Fruit fly (Drosophila melanogaster) whole organism, embryonic: ENCODE measurements around the gene mdu.

Experiments used
- CG10654 ChIP-seq: fragments of 200-800 bp; sonication (Bioruptor generic); optimal IDR thresholded peaks from 2 replicates; lab custom pipeline; 2016; ENCODE audit warnings: missing biosample characterization, missing genetic modification characterization
- CG12219 ChIP-seq: fragments of 200-800 bp; sonication (Bioruptor generic); optimal IDR thresholded peaks from 3 replicates; lab custom pipeline; 2018; ENCODE audit warnings: missing biosample characterization, mild to moderate bottlenecking, missing genetic modification characterization
- CG13424 ChIP-seq: fragments of 200-800 bp; sonication (Bioruptor generic); optimal IDR thresholded peaks from 2 replicates; lab custom pipeline; 2019; ENCODE audit warnings: missing biosample characterization, mild to moderate bottlenecking, missing genetic modification characterization, moderate library complexity
- CG15269 ChIP-seq: fragments of 200-800 bp; sonication (Bioruptor generic); optimal IDR thresholded peaks from 2 replicates; lab custom pipeline; 2018; ENCODE audit warnings: missing biosample characterization, mild to moderate bottlenecking, missing genetic modification characterization, moderate library complexity
- CG1603 ChIP-seq: fragments of 200-800 bp; sonication (Bioruptor generic); optimal IDR thresholded peaks from 2 replicates; lab custom pipeline; 2019; ENCODE audit warnings: missing biosample characterization, mild to moderate bottlenecking, missing genetic modification characterization, moderate library complexity
- CG17385 ChIP-seq: fragments of 200-800 bp; sonication (Bioruptor generic); optimal IDR thresholded peaks from 3 replicates; lab custom pipeline; 2018; ENCODE audit warnings: missing biosample characterization, mild to moderate bottlenecking, missing genetic modification characterization
- CG18011 ChIP-seq: fragments of 200-800 bp; sonication (Bioruptor generic); optimal IDR thresholded peaks from 2 replicates; lab custom pipeline; 2017; ENCODE audit warnings: missing biosample characterization, missing genetic modification characterization, mild to moderate bottlenecking, moderate library complexity, missing genotype
- CG18476 ChIP-seq: fragments of 200-800 bp; sonication (Bioruptor generic); optimal IDR thresholded peaks from 2 replicates; lab custom pipeline; 2016; ENCODE audit warnings: missing biosample characterization, mild to moderate bottlenecking, missing genetic modification characterization
- CG2129 ChIP-seq: fragments of 200-800 bp; sonication (Bioruptor generic); IDR thresholded peaks from 2 replicates; pipeline ENCODE4 v1.3.6; 2022; ENCODE audit warnings: missing biosample characterization, missing genetic modification characterization; ENCODE audit not compliant: partially characterized antibody
- CG34422 ChIP-seq: fragments of 200-800 bp; sonication (Bioruptor generic); IDR thresholded peaks from 3 replicates; pipeline ENCODE4 v1.3.6; 2022; ENCODE audit warnings: missing biosample characterization, missing genetic modification characterization
- CG3838 ChIP-seq: fragments of 200-800 bp; sonication (Bioruptor generic); optimal IDR thresholded peaks from 3 replicates; lab custom pipeline; 2016; ENCODE audit warnings: missing biosample characterization, missing genetic modification characterization
- CG3995 ChIP-seq: fragments of 200-800 bp; sonication (Bioruptor generic); optimal IDR thresholded peaks from 3 replicates; lab custom pipeline; 2016; ENCODE audit warnings: missing biosample characterization, missing genetic modification characterization
- CG5953 ChIP-seq: fragments of 200-800 bp; sonication (Bioruptor generic); IDR thresholded peaks from 2 replicates; pipeline ENCODE4 v1.3.6; 2022; ENCODE audit warnings: missing biosample characterization, missing genetic modification characterization
- CG6654 ChIP-seq: fragments of 200-800 bp; sonication (Bioruptor generic); optimal IDR thresholded peaks from 2 replicates; lab custom pipeline; 2017; ENCODE audit warnings: missing biosample characterization, mild to moderate bottlenecking, missing genetic modification characterization
- CG6683 ChIP-seq: fragments of 200-800 bp; sonication (Bioruptor generic); optimal IDR thresholded peaks from 2 replicates; lab custom pipeline; 2017; ENCODE audit warnings: missing biosample characterization, mild to moderate bottlenecking, missing genetic modification characterization, missing genetic modification reagents
- CG7556 ChIP-seq: fragments of 200-800 bp; sonication (Bioruptor generic); optimal IDR thresholded peaks from 2 replicates; lab custom pipeline; 2017; ENCODE audit warnings: missing biosample characterization, mild to moderate bottlenecking, missing genetic modification characterization
- CG8765 ChIP-seq: fragments of 200-800 bp; sonication (Bioruptor generic); IDR thresholded peaks from 2 replicates; pipeline ENCODE4 v1.3.6; 2022; ENCODE audit warnings: missing biosample characterization, missing genetic modification characterization
- CG9437 ChIP-seq: fragments of 200-800 bp; sonication (Bioruptor generic); optimal IDR thresholded peaks from 2 replicates; lab custom pipeline; 2018; ENCODE audit warnings: missing biosample characterization, mild to moderate bottlenecking, missing genetic modification characterization
- CG9932 ChIP-seq: fragments of 200-800 bp; sonication (Bioruptor generic); IDR thresholded peaks from 2 replicates; pipeline ENCODE4 v1.3.6; 2022; ENCODE audit warnings: missing biosample characterization, missing genetic modification characterization
- CTCF ChIP-seq: fragments of 200-800 bp; sonication (Bioruptor generic); optimal IDR thresholded peaks from 2 replicates; lab custom pipeline; 2017; ENCODE audit warnings: missing biosample characterization, mild to moderate bottlenecking, missing genetic modification characterization, moderate library complexity
- D19A ChIP-seq: fragments of 200-800 bp; optimal IDR thresholded peaks from 3 replicates; lab custom pipeline; 2019; ENCODE audit warnings: missing biosample characterization, mild to moderate bottlenecking, missing genetic modification characterization, moderate library complexity
- D19B ChIP-seq: fragments of 200-800 bp; sonication (Bioruptor generic); optimal IDR thresholded peaks from 2 replicates; lab custom pipeline; 2017; ENCODE audit warnings: missing biosample characterization, mild to moderate bottlenecking, missing genetic modification characterization
- Dad ChIP-seq: fragments of 200-800 bp; sonication (Bioruptor generic); optimal IDR thresholded peaks from 3 replicates; lab custom pipeline; 2016; ENCODE audit warnings: missing biosample characterization, missing genetic modification characterization
- Drgx ChIP-seq: fragments of 200-800 bp; sonication (Bioruptor generic); IDR thresholded peaks from 2 replicates; pipeline ENCODE4 v1.3.6; 2022; ENCODE audit warnings: missing biosample characterization, missing genetic modification characterization
- Elba2 ChIP-seq: fragments of 200-800 bp; sonication (Bioruptor generic); optimal IDR thresholded peaks from 3 replicates; lab custom pipeline; 2016; ENCODE audit warnings: missing biosample characterization, missing genetic modification characterization
- Gug ChIP-seq: fragments of 200-800 bp; sonication (Bioruptor generic); IDR thresholded peaks from 4 replicates; pipeline ENCODE4 v1.3.6; 2022; ENCODE audit warnings: missing biosample characterization, missing genetic modification characterization
- H2.0 ChIP-seq: fragments of 200-800 bp; sonication (Bioruptor generic); IDR thresholded peaks from 2 replicates; pipeline ENCODE4 v1.3.6; 2022; ENCODE audit warnings: missing biosample characterization, missing genetic modification characterization
- Hey ChIP-seq: fragments of 200-800 bp; sonication (Bioruptor generic); optimal IDR thresholded peaks from 3 replicates; lab custom pipeline; 2018; ENCODE audit warnings: missing biosample characterization, mild to moderate bottlenecking, missing genetic modification characterization
- Hmx ChIP-seq: fragments of 200-800 bp; sonication (Bioruptor generic); optimal IDR thresholded peaks from 2 replicates; lab custom pipeline; 2016; ENCODE audit warnings: missing biosample characterization, missing genetic modification characterization
- NfI ChIP-seq: fragments of 200-800 bp; sonication (Bioruptor generic); optimal IDR thresholded peaks from 3 replicates; lab custom pipeline; 2018; ENCODE audit warnings: missing biosample characterization, mild to moderate bottlenecking, missing genetic modification characterization, moderate library complexity
- Opbp ChIP-seq: fragments of 200-800 bp; sonication (Bioruptor generic); IDR thresholded peaks from 3 replicates; pipeline ENCODE4 v1.3.6; 2022; ENCODE audit warnings: missing biosample characterization, missing genetic modification characterization; ENCODE audit not compliant: partially characterized antibody
- Rfx ChIP-seq: fragments of 200-800 bp; sonication (Bioruptor generic); IDR thresholded peaks from 2 replicates; pipeline ENCODE4 v1.3.6; 2022; ENCODE audit warnings: missing biosample characterization, missing genetic modification characterization
- Ssrp ChIP-seq: fragments of 200-800 bp; sonication (Bioruptor generic); optimal IDR thresholded peaks from 2 replicates; lab custom pipeline; 2018; ENCODE audit warnings: missing biosample characterization, mild to moderate bottlenecking, missing genetic modification characterization, moderate library complexity
- YL-1 ChIP-seq: fragments of 200-800 bp; sonication (Bioruptor generic); optimal IDR thresholded peaks from 3 replicates; lab custom pipeline; 2017; ENCODE audit warnings: missing biosample characterization, mild to moderate bottlenecking, missing genetic modification characterization
- ato ChIP-seq: fragments of 200-800 bp; sonication (Bioruptor generic); IDR thresholded peaks from 2 replicates; pipeline ENCODE4 v1.3.6; 2022; ENCODE audit warnings: missing biosample characterization, missing genetic modification characterization; ENCODE audit not compliant: partially characterized antibody
- bowl ChIP-seq: fragments of 200-800 bp; sonication (Bioruptor generic); IDR thresholded peaks from 2 replicates; pipeline ENCODE4 v1.3.6; 2022; ENCODE audit warnings: missing biosample characterization, missing genetic modification characterization
- crc ChIP-seq: fragments of 200-800 bp; sonication (Bioruptor generic); optimal IDR thresholded peaks from 2 replicates; lab custom pipeline; 2016; ENCODE audit warnings: missing biosample characterization, missing genetic modification characterization
- dpn ChIP-seq, 2 experiments: fragments of 200-800 bp; sonication (Bioruptor generic); optimal IDR thresholded peaks; 3 replicates each; lab custom pipeline; 2016; ENCODE audit warnings: missing biosample characterization in 2 of 2, missing genetic modification characterization in 2 of 2
- en ChIP-seq: fragments of 200-800 bp; sonication (Bioruptor generic); optimal IDR thresholded peaks from 2 replicates; lab custom pipeline; 2016; ENCODE audit warnings: missing biosample characterization, missing genetic modification characterization
- esg ChIP-seq: fragments of 200-800 bp; sonication (Bioruptor generic); conservative IDR thresholded peaks from 2 replicates; pipeline ENCODE4 v1.3.6; 2022; ENCODE audit warnings: missing biosample characterization, missing genetic modification characterization
- gcm2 ChIP-seq: fragments of 200-800 bp; sonication (Bioruptor generic); optimal IDR thresholded peaks from 2 replicates; lab custom pipeline; 2016; ENCODE audit warnings: missing biosample characterization, missing genetic modification characterization
- grn ChIP-seq: fragments of 200-800 bp; sonication (Bioruptor generic); optimal IDR thresholded peaks from 3 replicates; lab custom pipeline; 2017; ENCODE audit warnings: missing biosample characterization, missing genetic modification characterization
- lola ChIP-seq, 3 experiments: fragments of >200 bp in 2 of 3; fragments of 200-800 bp in 1 of 3; sonication (Bioruptor generic) in 1 of 3; optimal IDR thresholded peaks; 2 replicates each; lab custom pipeline; 2017 to 2019; ENCODE audit warnings: missing biosample characterization in 3 of 3, missing genetic modification characterization in 3 of 3, mild to moderate bottlenecking in 1 of 3, moderate library complexity in 1 of 3
- nau ChIP-seq: fragments of 200-800 bp; sonication (Bioruptor generic); optimal IDR thresholded peaks from 3 replicates; lab custom pipeline; 2017; ENCODE audit warnings: missing biosample characterization, mild to moderate bottlenecking, missing genetic modification characterization, missing genetic modification reagents
- slp2 ChIP-seq: fragments of 200-800 bp; sonication (Bioruptor generic); optimal IDR thresholded peaks from 2 replicates; lab custom pipeline; 2016; ENCODE audit warnings: missing biosample characterization, missing genetic modification characterization
- stc ChIP-seq: fragments of 200-800 bp; sonication (Bioruptor generic); IDR thresholded peaks from 2 replicates; pipeline ENCODE4 v1.3.6; 2022; ENCODE audit warnings: missing biosample characterization, missing genetic modification characterization
- toy ChIP-seq: fragments of 200-800 bp; sonication (Bioruptor generic); IDR thresholded peaks from 2 replicates; pipeline ENCODE4 v1.3.6; 2022; ENCODE audit warnings: missing biosample characterization, missing genetic modification characterization
- unc-4 ChIP-seq: fragments of 200-800 bp; sonication (Bioruptor generic); IDR thresholded peaks from 2 replicates; pipeline ENCODE4 v1.3.6; 2022; ENCODE audit warnings: missing biosample characterization, missing genetic modification characterization; ENCODE audit not compliant: partially characterized antibody
- wek ChIP-seq: fragments of 200-800 bp; sonication (Bioruptor generic); optimal IDR thresholded peaks from 3 replicates; lab custom pipeline; 2018; ENCODE audit warnings: missing biosample characterization, mild to moderate bottlenecking, missing genetic modification characterization, moderate library complexity
- zfh1 ChIP-seq: fragments of 200-800 bp; sonication (Bioruptor generic); IDR thresholded peaks from 3 replicates; pipeline ENCODE4 v1.3.6; 2022; ENCODE audit warnings: missing biosample characterization, missing genetic modification characterization
- zfh2 ChIP-seq: fragments of 200-800 bp; sonication (Bioruptor generic); optimal IDR thresholded peaks from 2 replicates; lab custom pipeline; 2016; ENCODE audit warnings: missing biosample characterization, missing genetic modification characterization

mdu gene

DNA sequence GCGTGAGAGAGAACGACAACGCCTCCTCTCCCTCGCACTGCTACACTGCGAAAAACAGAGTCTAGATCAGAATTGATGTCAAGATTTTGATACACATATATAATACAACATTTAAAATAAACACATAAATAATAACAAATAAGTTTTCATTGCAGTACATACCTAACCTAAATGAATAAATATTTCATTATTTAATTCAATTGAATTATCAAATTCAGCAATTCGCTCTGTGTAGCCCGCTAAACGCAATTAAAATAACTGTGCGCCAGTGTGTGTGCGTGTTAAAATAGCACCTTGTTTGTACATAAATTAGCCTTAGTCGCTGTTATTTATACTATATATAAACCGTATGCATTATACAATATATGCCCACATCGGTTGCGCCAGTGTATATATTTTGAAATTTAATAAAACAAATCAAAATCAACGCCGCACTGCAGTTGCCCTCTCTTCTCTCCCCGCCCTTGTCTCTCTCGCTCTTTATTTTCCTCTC lies 24.7 kb upstream of the mdu start (continued):
- TF ChIP-seq CG6654 (peak; percentile 76), CG10654 (GFP tag; lab: Kevin White, UChicago) (peak; percentile 88), NfI (GFP tag; lab: Kevin White, UChicago) (peak; percentile 92), Opbp (no peak), lola (GFP tag; optimal IDR thresholded peaks at IDR 0.05; lab: Kevin White, UChicago) (peak in 1 of 3 experiments; percentile 83), Hey (tag; lab: Kevin White, UChicago) (peak; percentile 64), CG7556 (peak; percentile 95), Drgx (GFP tag; lab: Robert Waterston, UW) (peak; percentile 97), CG8765 (GFP tag; lab: Robert Waterston, UW) (peak; percentile 58; the same call in 1 of the 2 replicates), grn (GFP tag; lab: Kevin White, UChicago) (peak; percentile 12), dpn (GFP tag; optimal IDR thresholded peaks at IDR 0.05; lab: Kevin White, UChicago) (peak; percentile 80 to 91), Hmx (GFP tag; lab: Kevin White, UChicago) (peak; percentile 76), slp2 (GFP tag; lab: Kevin White, UChicago) (no peak), CG1603 (peak; percentile 86), nau (GFP tag; lab: Kevin White, UChicago) (peak; percentile 87), Rfx (GFP tag; lab: Robert Waterston, UW) (peak; percentile 98), D19A (tag; lab: Kevin White, UChicago) (peak; percentile 89), Gug (GFP tag; lab: Robert Waterston, UW) (peak; percentile 82), CG13424 (tag; lab: Kevin White, UChicago) (peak; percentile 95), D19B (GFP tag; lab: Kevin White, UChicago) (peak; percentile 83), Dad (GFP tag; lab: Kevin White, UChicago) (peak; percentile 57), esg (peak; percentile 94), CG3838 (GFP tag; lab: Kevin White, UChicago) (peak; percentile 59), Ssrp (tag; lab: Kevin White, UChicago) (peak; percentile 89), H2.0 (GFP tag; lab: Robert Waterston, UW) (peak; percentile 92), bowl (GFP tag; lab: Robert Waterston, UW) (peak; percentile 88), CG2129 (GFP tag; lab: Robert Waterston, UW) (no peak), en (GFP tag; lab: Kevin White, UChicago) (peak; percentile 34), gcm2 (GFP tag; lab: Kevin White, UChicago) (peak; percentile 75), CG6683 (GFP tag; lab: Kevin White, UChicago) (peak; percentile 88), toy (GFP tag; lab: Robert Waterston, UW) (peak; percentile 89), YL-1 (GFP tag; lab: Kevin White, UChicago) (peak; percentile 38), CG18011 (GFP tag; lab: Kevin White, UChicago) (peak; percentile 76), crc (GFP tag; lab: Kevin White, UChicago) (no peak), Elba2 (GFP tag; lab: Kevin White, UChicago) (peak; percentile 7), CG34422 (GFP tag; lab: Robert Waterston, UW) (peak; percentile 96), stc (GFP tag; lab: Robert Waterston, UW) (peak; percentile 90), CTCF (GFP tag; lab: Kevin White, UChicago) (peak; percentile 56), ato (no peak), wek (GFP tag; lab: Kevin White, UChicago) (peak; percentile 67), CG3995 (GFP tag; lab: Kevin White, UChicago) (peak; percentile 72), zfh1 (GFP tag; lab: Robert Waterston, UW) (peak; percentile 94), CG12219 (GFP tag; lab: Kevin White, UChicago) (peak; percentile 90), zfh2 (GFP tag; lab: Kevin White, UChicago) (peak; percentile 70), CG15269 (tag; lab: Kevin White, UChicago) (peak; percentile 97), CG9932 (peak; percentile 96), CG5953 (GFP tag; lab: Robert Waterston, UW) (peak; percentile 60; the same call in 1 of the 2 replicates), CG18476 (GFP tag; lab: Kevin White, UChicago) (peak; percentile 85), unc-4 (no peak), CG9437 (GFP tag; lab: Kevin White, UChicago) (peak; percentile 91), CG17385 (GFP tag; lab: Kevin White, UChicago) (peak; percentile 89)
